Fruit fly (Drosophila melanogaster) whole organism, embryonic: ENCODE results near the gene niki.

Experiments used
- Bgb ChIP-seq: fragments of 200-800 bp; sonication (Bioruptor generic); IDR thresholded peaks from 2 replicates; pipeline ENCODE4 v1.3.6; 2022; ENCODE audit warnings: missing biosample characterization, missing genetic modification characterization; ENCODE audit not compliant: partially characterized antibody
- CG10267 ChIP-seq: fragments of 200-800 bp; sonication (Bioruptor generic); optimal IDR thresholded peaks from 2 replicates; lab custom pipeline; 2018; ENCODE audit warnings: missing biosample characterization, mild to moderate bottlenecking, missing genetic modification characterization, moderate library complexity
- CG10462 ChIP-seq: fragments of 200-800 bp; sonication (Bioruptor generic); optimal IDR thresholded peaks from 2 replicates; lab custom pipeline; 2016; ENCODE audit warnings: missing biosample characterization, missing genetic modification characterization
- CG11696 ChIP-seq: fragments of 200-800 bp; sonication (Bioruptor generic); IDR thresholded peaks from 2 replicates; pipeline ENCODE4 v1.3.6; 2022; ENCODE audit warnings: missing biosample characterization, missing genetic modification characterization
- CG11723 ChIP-seq: fragments of 200-800 bp; sonication (Bioruptor generic); optimal IDR thresholded peaks from 2 replicates; lab custom pipeline; 2017; ENCODE audit warnings: missing biosample characterization, mild to moderate bottlenecking, missing genetic modification characterization
- CG14441 ChIP-seq: fragments of 200-800 bp; sonication (Bioruptor generic); IDR thresholded peaks from 2 replicates; pipeline ENCODE4 v1.3.6; 2022; ENCODE audit warnings: missing biosample characterization, missing genetic modification characterization
- CG17568 ChIP-seq: fragments of 200-800 bp; sonication (Bioruptor generic); optimal IDR thresholded peaks from 2 replicates; lab custom pipeline; 2018; ENCODE audit warnings: missing biosample characterization, mild to moderate bottlenecking, missing genetic modification characterization, moderate library complexity
- CG2199 ChIP-seq: fragments of 200-800 bp; sonication (Bioruptor generic); IDR thresholded peaks from 3 replicates; pipeline ENCODE4 v1.3.6; 2022; ENCODE audit warnings: missing biosample characterization, missing genetic modification characterization
- CG30403 ChIP-seq: fragments of 200-800 bp; sonication (Bioruptor generic); optimal IDR thresholded peaks from 3 replicates; lab custom pipeline; 2016; ENCODE audit warnings: missing biosample characterization, missing genetic modification characterization
- CG3281 ChIP-seq: fragments of 200-800 bp; sonication (Bioruptor generic); optimal IDR thresholded peaks from 3 replicates; lab custom pipeline; 2017; ENCODE audit warnings: missing biosample characterization, mild to moderate bottlenecking, missing genetic modification characterization
- CG3407 ChIP-seq: fragments of 200-800 bp; sonication (Bioruptor generic); optimal IDR thresholded peaks from 2 replicates; lab custom pipeline; 2018; ENCODE audit warnings: missing biosample characterization, mild to moderate bottlenecking, missing genetic modification characterization
- CG3726 ChIP-seq: fragments of 200-800 bp; sonication (Bioruptor generic); IDR thresholded peaks from 3 replicates; pipeline ENCODE4, ENCODE4 v1.3.6; 2022; ENCODE audit warnings: missing biosample characterization, missing genetic modification characterization
- CG6854 ChIP-seq: fragments of 200-800 bp; sonication (Bioruptor generic); optimal IDR thresholded peaks from 3 replicates; lab custom pipeline; 2017; ENCODE audit warnings: missing biosample characterization, mild to moderate bottlenecking, missing genetic modification characterization
- CG7271 ChIP-seq: fragments of 200-800 bp; sonication (Bioruptor generic); optimal IDR thresholded peaks from 2 replicates; lab custom pipeline; 2018; ENCODE audit warnings: missing biosample characterization, mild to moderate bottlenecking, missing genetic modification characterization, moderate library complexity
- CG8944 ChIP-seq: fragments of 200-800 bp; sonication (Bioruptor generic); optimal IDR thresholded peaks from 3 replicates; lab custom pipeline; 2016; ENCODE audit warnings: missing biosample characterization, missing genetic modification characterization
- CG9817 ChIP-seq: fragments of 200-800 bp; sonication (Bioruptor generic); optimal IDR thresholded peaks from 2 replicates; lab custom pipeline; 2018; ENCODE audit warnings: missing biosample characterization, mild to moderate bottlenecking, missing genetic modification characterization, moderate library complexity
- Dp ChIP-seq: fragments of 200-800 bp; sonication (Bioruptor generic); optimal IDR thresholded peaks from 2 replicates; lab custom pipeline; 2018; ENCODE audit warnings: missing biosample characterization, mild to moderate bottlenecking, missing genetic modification characterization, moderate library complexity
- HHEX ChIP-seq: fragments of 200-800 bp; sonication (Bioruptor generic); optimal IDR thresholded peaks from 3 replicates; lab custom pipeline; 2017; ENCODE audit warnings: missing biosample characterization, mild to moderate bottlenecking, missing genetic modification characterization, missing genetic modification reagents
- Hr78 ChIP-seq, 2 experiments: fragments of 200-800 bp in 1 of 2; fragments of >200 bp in 1 of 2; sonication (Bioruptor generic) in 1 of 2; optimal IDR thresholded peaks; 2 replicates each; lab custom pipeline; 2017 to 2019; ENCODE audit warnings: missing biosample characterization in 2 of 2, missing genetic modification characterization in 2 of 2, mild to moderate bottlenecking in 1 of 2, moderate library complexity in 1 of 2
- Jarid2 ChIP-seq: fragments of 200-800 bp; sonication (Bioruptor generic); optimal IDR thresholded peaks from 3 replicates; lab custom pipeline; 2017; ENCODE audit warnings: mild to moderate bottlenecking, missing biosample characterization, missing genetic modification reagents, missing genetic modification characterization
- Lim3 ChIP-seq: fragments of 200-800 bp; sonication (Bioruptor generic); IDR thresholded peaks from 2 replicates; pipeline ENCODE4 v1.3.6; 2022; ENCODE audit warnings: missing biosample characterization, missing genetic modification characterization
- MESR4 ChIP-seq: fragments of 200-800 bp; sonication (Bioruptor generic); optimal IDR thresholded peaks from 2 replicates; lab custom pipeline; 2018; ENCODE audit warnings: missing biosample characterization, mild to moderate bottlenecking, missing genetic modification characterization, moderate library complexity
- Mad ChIP-seq: fragments of 200-800 bp; sonication (Bioruptor generic); optimal IDR thresholded peaks from 2 replicates; lab custom pipeline; 2016; ENCODE audit warnings: missing biosample characterization, missing genetic modification characterization
- Neu2 ChIP-seq: fragments of 200-800 bp; sonication (Bioruptor generic); optimal IDR thresholded peaks from 3 replicates; lab custom pipeline; 2016; ENCODE audit warnings: missing biosample characterization, missing genetic modification characterization, borderline replicate concordance
- Scr ChIP-seq: fragments of 200-800 bp; sonication (Bioruptor generic); IDR thresholded peaks from 2 replicates; pipeline ENCODE4 v1.3.6; 2022; ENCODE audit warnings: missing biosample characterization, missing genetic modification characterization; ENCODE audit not compliant: partially characterized antibody
- Sox102F ChIP-seq: fragments of 200-800 bp; sonication (Bioruptor generic); optimal IDR thresholded peaks from 2 replicates; lab custom pipeline; 2018; ENCODE audit warnings: missing biosample characterization, mild to moderate bottlenecking, missing genetic modification characterization, moderate library complexity
- Sry-δ ChIP-seq: fragments of 200-800 bp; sonication (Bioruptor generic); optimal IDR thresholded peaks from 2 replicates; lab custom pipeline; 2016; ENCODE audit warnings: missing biosample characterization, missing genetic modification characterization
- Usf ChIP-seq: fragments of 200-800 bp; sonication (Bioruptor generic); optimal IDR thresholded peaks from 2 replicates; lab custom pipeline; 2017; ENCODE audit warnings: missing genotype, missing biosample characterization, missing genetic modification characterization
- al ChIP-seq: fragments of 200-800 bp; sonication (Bioruptor generic); IDR thresholded peaks from 2 replicates; pipeline ENCODE4 v1.3.6; 2022; ENCODE audit warnings: missing biosample characterization, missing genetic modification characterization
- bigmax ChIP-seq: fragments of 200-800 bp; sonication (Bioruptor generic); optimal IDR thresholded peaks from 2 replicates; lab custom pipeline; 2018; ENCODE audit warnings: missing biosample characterization, mild to moderate bottlenecking, missing genetic modification characterization
- cas ChIP-seq: fragments of 200-800 bp; sonication (Bioruptor generic); IDR thresholded peaks from 2 replicates; pipeline ENCODE4 v1.3.6; 2022; ENCODE audit warnings: missing biosample characterization, missing genetic modification characterization
- caup ChIP-seq: fragments of 200-800 bp; sonication (Bioruptor generic); optimal IDR thresholded peaks from 3 replicates; lab custom pipeline; 2017; ENCODE audit warnings: missing biosample characterization, mild to moderate bottlenecking, missing genetic modification characterization, moderate library complexity; ENCODE audit not compliant: severe bottlenecking
- crc ChIP-seq: fragments of 200-800 bp; sonication (Bioruptor generic); optimal IDR thresholded peaks from 2 replicates; lab custom pipeline; 2016; ENCODE audit warnings: missing biosample characterization, missing genetic modification characterization
- cwo ChIP-seq: fragments of 200-800 bp; sonication (Bioruptor generic); optimal IDR thresholded peaks from 3 replicates; lab custom pipeline; 2017; ENCODE audit warnings: missing biosample characterization, missing genetic modification characterization, mild to moderate bottlenecking, moderate library complexity, missing genetic modification reagents
- dysf ChIP-seq: fragments of 200-800 bp; sonication (Bioruptor generic); IDR thresholded peaks from 3 replicates; pipeline ENCODE4 v1.3.6; 2022; ENCODE audit warnings: missing biosample characterization, missing genetic modification characterization
- fd96Cb ChIP-seq: fragments of 200-800 bp; sonication (Bioruptor generic); optimal IDR thresholded peaks from 2 replicates; lab custom pipeline; 2018; ENCODE audit warnings: missing biosample characterization, mild to moderate bottlenecking, missing genetic modification characterization, moderate library complexity
- gem ChIP-seq: fragments of 200-800 bp; sonication (Bioruptor generic); optimal IDR thresholded peaks from 2 replicates; lab custom pipeline; 2019; ENCODE audit warnings: missing biosample characterization, mild to moderate bottlenecking, missing genetic modification characterization, moderate library complexity
- insv ChIP-seq, 2 experiments: fragments of 200-800 bp; sonication (Bioruptor generic); optimal IDR thresholded peaks; 3 replicates each; lab custom pipeline; 2016 to 2018; ENCODE audit warnings: missing biosample characterization in 2 of 2, missing genetic modification characterization in 2 of 2
- jigr1 ChIP-seq: fragments of 200-800 bp; sonication (Bioruptor generic); IDR thresholded peaks from 3 replicates; pipeline ENCODE4 v1.3.6; 2022; ENCODE audit warnings: missing biosample characterization, missing genetic modification characterization
- kay ChIP-seq: fragments of 200-800 bp; sonication (Bioruptor generic); optimal IDR thresholded peaks from 2 replicates; lab custom pipeline; 2016; ENCODE audit warnings: missing biosample characterization, missing genetic modification characterization
- luna ChIP-seq: fragments of 200-800 bp; sonication (Bioruptor generic); optimal IDR thresholded peaks from 2 replicates; lab custom pipeline; 2016; ENCODE audit warnings: missing biosample characterization, missing genetic modification characterization
- psq ChIP-seq: fragments of 200-800 bp; sonication (Bioruptor generic); optimal IDR thresholded peaks from 2 replicates; lab custom pipeline; 2017; ENCODE audit warnings: missing biosample characterization, missing genetic modification characterization
- ranshi ChIP-seq: fragments of 200-800 bp; sonication (Bioruptor generic); IDR thresholded peaks from 2 replicates; pipeline ENCODE4 v1.3.6; 2022; ENCODE audit warnings: missing biosample characterization, missing genetic modification characterization
- rib ChIP-seq: fragments of 200-800 bp; sonication (Bioruptor generic); IDR thresholded peaks from 2 replicates; pipeline ENCODE4 v1.3.6; 2022; ENCODE audit warnings: missing biosample characterization, missing genetic modification characterization
- schlank ChIP-seq: fragments of 200-800 bp; sonication (Bioruptor generic); optimal IDR thresholded peaks from 2 replicates; lab custom pipeline; 2018; ENCODE audit warnings: missing biosample characterization, mild to moderate bottlenecking, missing genetic modification characterization
- sd ChIP-seq: fragments of 200-800 bp; sonication (Bioruptor generic); optimal IDR thresholded peaks from 3 replicates; lab custom pipeline; 2018; ENCODE audit warnings: missing biosample characterization, mild to moderate bottlenecking, missing genetic modification characterization, moderate library complexity
- sisA ChIP-seq: fragments of 200-800 bp; sonication (Bioruptor generic); IDR thresholded peaks from 2 replicates; pipeline ENCODE4 v1.3.6; 2022; ENCODE audit warnings: missing biosample characterization, missing genetic modification characterization
- tgo ChIP-seq: fragments of 200-800 bp; sonication (Bioruptor generic); IDR thresholded peaks from 3 replicates; pipeline ENCODE4 v1.3.6; 2022; ENCODE audit warnings: missing biosample characterization, missing genetic modification characterization
- tna ChIP-seq: fragments of 200-800 bp; sonication (Bioruptor generic); IDR thresholded peaks from 2 replicates; pipeline ENCODE4 v1.3.6; 2022; ENCODE audit warnings: missing biosample characterization, missing genetic modification characterization; ENCODE audit not compliant: partially characterized antibody
- trem ChIP-seq: fragments of 200-800 bp; optimal IDR thresholded peaks from 3 replicates; lab custom pipeline; 2019; ENCODE audit warnings: missing biosample characterization, mild to moderate bottlenecking, missing genetic modification characterization, moderate library complexity
- wek ChIP-seq: fragments of 200-800 bp; sonication (Bioruptor generic); optimal IDR thresholded peaks from 3 replicates; lab custom pipeline; 2018; ENCODE audit warnings: missing biosample characterization, mild to moderate bottlenecking, missing genetic modification characterization, moderate library complexity

niki gene

dm6 chr3R:24799503-24799902, 25.9 kb downstream of the niki start, which contains the start of gene Ude (continued):
- TF ChIP-seq CG11723 (GFP tag; lab: Kevin White, UChicago) (no peak), CG6854 (GFP tag; lab: Kevin White, UChicago) (no peak), trem (tag; lab: Kevin White, UChicago) (no peak), CG8944 (no peak), al (GFP tag; lab: Robert Waterston, UW) (no peak), kay (GFP tag; lab: Kevin White, UChicago) (no peak), insv (GFP tag; optimal IDR thresholded peaks at IDR 0.05; lab: Kevin White, UChicago) (no peak), schlank (tag; lab: Kevin White, UChicago) (no peak), CG7271 (no peak), CG3281 (GFP tag; lab: Kevin White, UChicago) (no peak), Lim3 (GFP tag; lab: Robert Waterston, UW) (no peak), Jarid2 (GFP tag; lab: Kevin White, UChicago) (no peak), tgo (no peak), fd96Cb (no peak), CG3726 (GFP tag; lab: Robert Waterston, UW) (no peak), bigmax (GFP tag; lab: Kevin White, UChicago) (no peak), jigr1 (no peak), CG9817 (no peak), CG10267 (no peak), CG14441 (GFP tag; lab: Robert Waterston, UW) (no peak), Sox102F (no peak), CG11696 (GFP tag; lab: Robert Waterston, UW) (no peak), wek (GFP tag; lab: Kevin White, UChicago) (no peak), Dp (no peak), Mad (GFP tag; lab: Kevin White, UChicago) (no peak), CG3407 (GFP tag; lab: Kevin White, UChicago) (no peak), psq (GFP tag; lab: Kevin White, UChicago) (no peak), CG2199 (GFP tag; lab: Robert Waterston, UW) (no peak), Usf (GFP tag; lab: Kevin White, UChicago) (no peak), tna (GFP tag; lab: Robert Waterston, UW) (no peak), MESR4 (GFP tag; lab: Kevin White, UChicago) (peak; percentile 1), caup (GFP tag; lab: Kevin White, UChicago) (no peak), CG17568 (GFP tag; lab: Kevin White, UChicago) (no peak), rib (GFP tag; lab: Robert Waterston, UW) (no peak), ranshi (no peak), Sry-δ (GFP tag; lab: Kevin White, UChicago) (no peak), Scr (GFP tag; lab: Robert Waterston, UW) (no peak), CG10462 (no peak), luna (no peak), cas (GFP tag; lab: Robert Waterston, UW) (no peak), CG30403 (GFP tag; lab: Kevin White, UChicago) (no peak), sisA (GFP tag; lab: Robert Waterston, UW) (no peak), dysf (GFP tag; lab: Robert Waterston, UW) (no peak), gem (no peak), sd (tag; lab: Kevin White, UChicago) (no peak), Neu2 (GFP tag; lab: Kevin White, UChicago) (no peak), Hr78 (GFP tag; optimal IDR thresholded peaks at IDR 0.05; lab: Kevin White, UChicago) (no peak), crc (GFP tag; lab: Kevin White, UChicago) (no peak), HHEX (GFP tag; lab: Kevin White, UChicago) (no peak), cwo (GFP tag; lab: Kevin White, UChicago) (no peak), Bgb (GFP tag; lab: Robert Waterston, UW) (0 out of 2 replicates have a peak, but pooled peaks have one; percentile 18)
